Worm (Caenorhabditis elegans): Measurements from ENCODE around the gene fipr-5.

The fipr-5 gene

ce11 chrV:10174632-10175075 is 46.6 kb downstream of the fipr-5 start (continued):
- no peak for TF ChIP-seq nhr-27 (tag; optimal IDR thresholded peaks at IDR 0.05)
- no peak for TF ChIP-seq lir-1 (GFP tag; conservative IDR thresholded peaks at IDR 0.05)
- TF ChIP-seq dox-1 (GFP tag; IDR thresholded peaks at IDR 0.05), result 0 out of 2 replicates have a peak, but pooled peaks have one; percentile 51
- TF ChIP-seq nfyb-1 (GFP tag; IDR thresholded peaks at IDR 0.05), result peak; percentile 85
- TF ChIP-seq ztf-18 (tag; optimal IDR thresholded peaks at IDR 0.05), result no peak
- peak; percentile 83 for TF ChIP-seq K12H6.12 (tag; optimal IDR thresholded peaks at IDR 0.05)

- TF ChIP-seq mcd-1 (GFP tag; IDR thresholded peaks at IDR 0.05) (no peak), hlh-12 (tag; optimal IDR thresholded peaks at IDR 0.05) (no peak), nhr-80 (tag; optimal IDR thresholded peaks at IDR 0.05) (no peak), lsy-27 (tag; optimal IDR thresholded peaks at IDR 0.05; ENCODE audit: borderline replicate concordance, insufficient read depth) (no peak), madf-8 (GFP tag; conservative IDR thresholded peaks at IDR 0.05) (no peak), unc-130 (GFP tag; optimal IDR thresholded peaks at IDR 0.05) (no peak), bed-1 (GFP tag; IDR thresholded peaks at IDR 0.05) (no peak), F52B5.7 (tag; optimal IDR thresholded peaks at IDR 0.05) (no peak), ceh-27 (GFP tag; optimal IDR thresholded peaks at IDR 0.05) (no peak), chd-7 (tag; optimal IDR thresholded peaks at IDR 0.05) (no peak), mel-28 (tag; optimal IDR thresholded peaks at IDR 0.05; ENCODE audit: borderline replicate concordance) (no peak), lir-1 (GFP tag; conservative IDR thresholded peaks at IDR 0.05) (no peak), sdz-38 (tag; optimal IDR thresholded peaks at IDR 0.05) (no peak), hsf-1 (GFP tag; IDR thresholded peaks at IDR 0.05) (no peak), Y79H2A.3 (GFP tag; conservative IDR thresholded peaks at IDR 0.05) (no peak)
Measured at ce11 chrV:10173653-10174052, 47.6 kb downstream of the fipr-5 start, which contains the start of gene egl-3. Gene egl-3 (minus strand): TSS chrV:10173753.
